Worm (Caenorhabditis elegans): ENCODE measurements around the gene F12D9.2.

F12D9.2 gene

DNA sequence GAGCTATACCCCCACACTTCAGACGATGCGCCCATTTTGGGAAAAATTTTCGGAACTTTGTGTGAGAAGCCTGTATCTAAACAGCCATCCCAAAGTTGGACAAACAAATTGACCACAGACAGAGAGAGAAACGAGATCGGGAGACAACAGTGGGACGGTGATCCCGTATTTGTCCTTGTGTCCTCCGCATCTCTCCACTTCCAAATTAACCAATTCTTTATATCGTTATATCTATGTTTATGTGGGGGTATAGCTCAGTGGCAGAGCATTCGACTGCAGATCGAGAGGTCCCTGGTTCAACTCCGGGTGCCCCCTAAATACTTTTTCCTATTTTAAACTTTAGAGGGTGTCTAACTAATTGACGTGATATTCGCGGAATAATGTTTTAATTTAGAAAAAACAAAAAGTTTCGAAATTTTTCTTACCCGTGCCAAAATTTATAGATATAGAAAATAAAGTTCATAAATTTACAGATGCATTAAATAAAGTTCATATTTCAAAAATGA, 8.2 kb downstream of the F12D9.2 start (continued):
- TF ChIP-seq ztf-6 (GFP tag; IDR thresholded peaks at IDR 0.05) (0 out of 2 replicates have a peak, but pooled peaks have one; percentile 24), repo-1 (tag; optimal IDR thresholded peaks at IDR 0.05) (peak; percentile 55), lsy-27 (tag; optimal IDR thresholded peaks at IDR 0.05; ENCODE audit: borderline replicate concordance, insufficient read depth) (no peak), atf-7 (tag; optimal IDR thresholded peaks at IDR 0.05) (peak; percentile 49), lir-1 (GFP tag; conservative IDR thresholded peaks at IDR 0.05) (no peak), ZK185.1 (tag; optimal IDR thresholded peaks at IDR 0.05; ENCODE audit: poor library complexity, severe bottlenecking) (peak; percentile 64), egl-44 (GFP tag; IDR thresholded peaks at IDR 0.05) (no peak), K11D2.4 (GFP tag; IDR thresholded peaks at IDR 0.05) (no peak), nfyb-1 (GFP tag; IDR thresholded peaks at IDR 0.05) (peak; percentile 70; the same call in 1 of the 2 replicates), ztf-25 (GFP tag; IDR thresholded peaks at IDR 0.05) (peak; percentile 69; the same call in 1 of the 2 replicates), nfya-2 (GFP tag; IDR thresholded peaks at IDR 0.05) (no peak)

DNA sequence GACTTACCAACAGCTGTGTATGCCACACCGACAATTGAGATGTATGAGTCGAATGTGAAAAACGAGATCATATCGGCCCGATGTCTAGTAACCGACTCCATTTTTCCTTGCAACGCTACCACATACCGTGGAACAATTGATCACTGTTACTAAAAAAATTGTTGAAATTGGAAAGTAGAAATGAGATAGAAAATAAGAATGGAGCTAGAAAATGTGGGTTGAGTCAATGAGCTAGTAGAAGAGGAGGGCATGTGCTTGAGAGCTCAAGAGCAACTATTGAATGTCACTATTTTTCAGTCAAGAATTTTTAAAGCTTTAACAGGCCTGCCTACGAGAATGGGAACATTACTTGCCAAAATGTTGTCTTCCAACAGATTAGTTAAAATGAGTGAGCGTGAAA, 21.8 kb downstream of the F12D9.2 start, which contains the start of gene K01A12.3:
Gene K01A12.3 (minus strand): TSS at position 101 of the 400 bp plus-strand sequence.
- no peak for TF ChIP-seq gei-17 (GFP tag; optimal IDR thresholded peaks at IDR 0.05)
- no peak for TF ChIP-seq ceh-100 (GFP tag; IDR thresholded peaks at IDR 0.05)
- no peak for TF ChIP-seq madf-8 (GFP tag; conservative IDR thresholded peaks at IDR 0.05)
- no peak for TF ChIP-seq nhr-27 (tag; optimal IDR thresholded peaks at IDR 0.05)
- no peak for TF ChIP-seq let-526 (GFP tag; IDR thresholded peaks at IDR 0.05)
- TF ChIP-seq snpc-3.4 (tag; optimal IDR thresholded peaks at IDR 0.05): no peak
- no peak for TF ChIP-seq dpl-1 (GFP tag; optimal IDR thresholded peaks at IDR 0.05)
- TF ChIP-seq cebp-2 (GFP tag; IDR thresholded peaks at IDR 0.05): no peak
- TF ChIP-seq K12H6.12 (tag; optimal IDR thresholded peaks at IDR 0.05): no peak
- TF ChIP-seq F57C9.4 (tag; optimal IDR thresholded peaks at IDR 0.05): no peak
- TF ChIP-seq hsf-1 (GFP tag; IDR thresholded peaks at IDR 0.05): no peak
- TF ChIP-seq nfya-2 (GFP tag; IDR thresholded peaks at IDR 0.05): no peak
- no peak for TF ChIP-seq egrh-3 (GFP tag; IDR thresholded peaks at IDR 0.05)
- no peak for TF ChIP-seq B0019.2 (GFP tag; conservative IDR thresholded peaks at IDR 0.05)
- TF ChIP-seq F49E8.2 (tag; optimal IDR thresholded peaks at IDR 0.05; ENCODE audit: insufficient read depth): no peak
- no peak for TF ChIP-seq B0035.1 (tag; optimal IDR thresholded peaks at IDR 0.05)
- TF ChIP-seq hlh-12 (tag; optimal IDR thresholded peaks at IDR 0.05): no peak
- no peak for TF ChIP-seq mxl-1 (tag; optimal IDR thresholded peaks at IDR 0.05)

DNA sequence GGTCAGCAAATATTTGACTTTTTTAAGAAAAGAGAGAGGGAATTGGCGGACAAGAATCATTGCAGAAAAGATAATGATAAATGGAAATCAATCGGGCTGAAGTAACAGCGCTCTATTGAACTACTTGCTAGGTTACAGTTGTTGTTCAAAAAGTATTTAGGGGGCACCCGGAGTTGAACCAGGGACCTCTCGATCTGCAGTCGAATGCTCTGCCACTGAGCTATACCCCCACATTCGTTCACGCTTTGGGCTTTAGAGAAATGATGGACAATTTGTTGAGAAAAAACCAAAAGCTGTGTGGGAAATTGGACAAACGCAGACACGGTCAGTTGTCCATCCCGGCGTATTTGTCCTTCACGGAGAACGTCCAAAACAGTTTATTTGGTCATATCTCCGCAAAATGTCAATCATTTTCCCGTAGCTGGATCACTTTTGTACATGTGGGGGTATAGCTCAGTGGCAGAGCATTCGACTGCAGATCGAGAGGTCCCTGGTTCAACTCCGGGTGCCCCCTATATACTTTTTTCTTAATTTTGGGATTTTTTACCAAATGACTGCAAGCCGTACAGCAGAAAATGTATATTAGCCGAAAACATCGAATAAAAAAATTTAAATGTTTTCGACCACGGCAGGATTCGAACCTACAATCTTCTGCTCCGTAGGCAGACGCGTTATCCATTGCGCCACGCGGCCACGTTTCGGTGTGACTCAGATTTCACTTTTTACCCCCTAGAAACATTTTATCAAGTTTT, 22.9 kb downstream of the F12D9.2 start:
- TF ChIP-seq dox-1 (GFP tag; IDR thresholded peaks at IDR 0.05) (peak; percentile 53; the same call in 1 of the 2 replicates), hrde-1 (tag; optimal IDR thresholded peaks at IDR 0.05; ENCODE audit: borderline replicate concordance) (no peak), tbx-9 (tag; optimal IDR thresholded peaks at IDR 0.05; ENCODE audit: borderline replicate concordance) (peak; percentile 47), tbp1 (GFP tag; optimal IDR thresholded peaks at IDR 0.05) (peak; percentile 84), atf-7 (tag; optimal IDR thresholded peaks at IDR 0.05) (no peak), F49E8.2 (tag; optimal IDR thresholded peaks at IDR 0.05; ENCODE audit: insufficient read depth) (no peak), ccch-3 (GFP tag; optimal IDR thresholded peaks at IDR 0.05) (no peak), C17E4.6 (GFP tag; IDR thresholded peaks at IDR 0.05) (no peak), B0261.1 (tag; optimal IDR thresholded peaks at IDR 0.05) (peak; percentile 84), athp-1 (tag; optimal IDR thresholded peaks at IDR 0.05) (no peak), lag-1 (GFP tag; IDR thresholded peaks at IDR 0.05) (no peak), snpc-1.1 (tag; optimal IDR thresholded peaks at IDR 0.05; ENCODE audit: insufficient read depth) (no peak), sptf-2 (GFP tag; optimal IDR thresholded peaks at IDR 0.05) (peak; percentile 56), mcd-1 (GFP tag; IDR thresholded peaks at IDR 0.05) (peak; percentile 73), lin-54 (GFP tag; optimal IDR thresholded peaks at IDR 0.05) (no peak), egrh-3 (GFP tag; IDR thresholded peaks at IDR 0.05) (no peak), Y79H2A.3 (GFP tag; conservative IDR thresholded peaks at IDR 0.05) (no peak), nfya-1 (tag; optimal IDR thresholded peaks at IDR 0.05; ENCODE audit: borderline replicate concordance, insufficient read depth) (no peak), ceh-58 (GFP tag; IDR thresholded peaks at IDR 0.05) (0 out of 2 replicates have a peak, but pooled peaks have one; percentile 54)
